Fruit fly (Drosophila melanogaster): ENCODE data around the gene CG14088.

DNA sequence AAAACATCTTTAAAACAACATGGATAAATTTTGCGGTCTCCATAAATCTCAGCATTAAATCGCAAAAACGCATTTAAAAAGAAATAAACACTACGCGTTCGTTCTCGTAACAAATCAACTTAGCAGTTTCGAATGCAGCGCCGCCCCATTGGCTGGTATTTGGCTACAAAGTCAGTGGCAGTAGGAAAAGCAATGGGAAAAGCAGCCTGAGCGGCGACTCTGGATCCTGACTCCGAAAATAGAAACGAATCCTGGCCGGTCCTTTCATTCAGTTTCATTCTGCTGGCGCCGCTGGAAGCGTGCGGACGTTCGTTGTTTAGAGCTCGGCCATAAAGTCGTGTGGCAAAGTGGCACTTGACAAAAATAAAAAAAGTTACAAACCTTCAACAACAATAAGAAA lies 5.0 kb upstream of the CG14088 start, which contains the start of gene CG14086:
- TF ChIP-seq jim (GFP tag; optimal IDR thresholded peaks at IDR 0.05), result no peak
- no peak for TF ChIP-seq OdsH (GFP tag; optimal IDR thresholded peaks at IDR 0.05)
- no peak for TF ChIP-seq Hr78 (GFP tag; optimal IDR thresholded peaks at IDR 0.05)
- TF ChIP-seq dl (GFP tag; optimal IDR thresholded peaks at IDR 0.05; ENCODE audit: insufficient read depth in 1 of 2, partially characterized antibody in 2 of 2), result no peak
- no peak for TF ChIP-seq dsf (GFP tag; optimal IDR thresholded peaks at IDR 0.05; ENCODE audit: borderline replicate concordance)
- no peak for TF ChIP-seq Dfd (GFP tag; optimal IDR thresholded peaks at IDR 0.05)
- no peak for TF ChIP-seq woc (GFP tag; optimal IDR thresholded peaks at IDR 0.05)
- TF ChIP-seq CG32264 (GFP tag; optimal IDR thresholded peaks at IDR 0.05), result no peak
